Fruit fly (Drosophila melanogaster): ENCODE measurements around the gene CG31142.

Gene CG31142

DNA sequence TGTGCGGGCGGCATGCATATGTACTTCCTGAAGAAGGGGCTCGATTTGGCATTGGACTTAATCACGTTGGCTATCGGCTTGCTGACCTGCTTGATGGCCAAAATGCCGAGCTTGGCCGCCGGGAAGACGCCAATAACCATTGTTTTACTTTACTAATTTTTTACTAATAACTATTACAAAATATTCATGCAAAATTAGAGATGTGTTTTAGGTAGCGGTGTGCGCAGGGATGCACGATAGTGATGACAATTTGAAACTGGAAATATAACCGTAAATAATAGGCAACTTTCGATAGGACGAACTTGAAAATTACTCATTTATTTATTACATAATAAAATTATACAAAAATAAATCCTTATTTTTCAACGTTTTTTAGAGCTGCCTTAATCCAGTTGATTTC, 1.6 kb upstream of the CG31142 start, which contains the start of gene CG13601 (continued):
- TF ChIP-seq gsb-n (tag; optimal IDR thresholded peaks at IDR 0.05) (peak; percentile 10), CG13775 (GFP tag; optimal IDR thresholded peaks at IDR 0.05) (peak; percentile 15), CG17186 (GFP tag; optimal IDR thresholded peaks at IDR 0.05) (peak; percentile 89), mirr (GFP tag; optimal IDR thresholded peaks at IDR 0.05) (no peak), CG8388 (GFP tag; optimal IDR thresholded peaks at IDR 0.05) (no peak), Mes4 (GFP tag; optimal IDR thresholded peaks at IDR 0.05) (no peak), Tbp (GFP tag; optimal IDR thresholded peaks at IDR 0.05) (no peak), jumu (GFP tag; optimal IDR thresholded peaks at IDR 0.05) (no peak), h (optimal IDR thresholded peaks at IDR 0.05) (no peak), CG31224 (GFP tag; IDR thresholded peaks at IDR 0.05) (no peak), CG13894 (tag; optimal IDR thresholded peaks at IDR 0.05) (peak; percentile 45), CG2678 (tag; optimal IDR thresholded peaks at IDR 0.05) (no peak), az2 (GFP tag; optimal IDR thresholded peaks at IDR 0.05) (peak; percentile 34), CG8924 (tag; optimal IDR thresholded peaks at IDR 0.05) (peak; percentile 53), al (GFP tag; IDR thresholded peaks at IDR 0.05) (0 out of 2 replicates have a peak, but pooled peaks have one; percentile 37), CG14965 (GFP tag; optimal IDR thresholded peaks at IDR 0.05; ENCODE audit: borderline replicate concordance) (no peak), lola (GFP tag; optimal IDR thresholded peaks at IDR 0.05) (peak in 1 of 3 experiments; percentile 6), CG34376 (GFP tag; optimal IDR thresholded peaks at IDR 0.05) (peak; percentile 27), CG18599 (GFP tag; optimal IDR thresholded peaks at IDR 0.05) (no peak), fu2 (GFP tag; optimal IDR thresholded peaks at IDR 0.05) (no peak), Mrtf (GFP tag; IDR thresholded peaks at IDR 0.05) (no peak), CG11723 (GFP tag; optimal IDR thresholded peaks at IDR 0.05) (no peak), gem (tag; optimal IDR thresholded peaks at IDR 0.05) (peak; percentile 46), Eip74EF (GFP tag; optimal IDR thresholded peaks at IDR 0.05) (peak in 1 of 2 experiments; percentile 25), trem (tag; optimal IDR thresholded peaks at IDR 0.05) (peak; percentile 25), cato (GFP tag; optimal IDR thresholded peaks at IDR 0.05; ENCODE audit: borderline replicate concordance) (no peak), CG10979 (tag; optimal IDR thresholded peaks at IDR 0.05) (no peak), caup (GFP tag; optimal IDR thresholded peaks at IDR 0.05; ENCODE audit: severe bottlenecking) (no peak), CG8281 (tag; optimal IDR thresholded peaks at IDR 0.05) (no peak), yki (optimal IDR thresholded peaks at IDR 0.05) (no peak), Hr78 (GFP tag; optimal IDR thresholded peaks at IDR 0.05) (no peak), CG12155 (GFP tag; optimal IDR thresholded peaks at IDR 0.05) (peak; percentile 25), grau (tag; optimal IDR thresholded peaks at IDR 0.05) (peak; percentile 71), sqz (GFP tag; optimal IDR thresholded peaks at IDR 0.05) (peak; percentile 43), cad (GFP tag; optimal IDR thresholded peaks at IDR 0.05) (no peak), dmrt11E (tag; optimal IDR thresholded peaks at IDR 0.05) (no peak), CG16863 (GFP tag; optimal IDR thresholded peaks at IDR 0.05) (no peak), ro (GFP tag; IDR thresholded peaks at IDR 0.05) (no peak), Hmr (GFP tag; optimal IDR thresholded peaks at IDR 0.05) (no peak), HLH3B (GFP tag; IDR thresholded peaks at IDR 0.05) (peak; percentile 21; the same call in 1 of the 2 replicates), Bdp1 (GFP tag; optimal IDR thresholded peaks at IDR 0.05) (no peak), CG2202 (tag; optimal IDR thresholded peaks at IDR 0.05) (no peak), CG7745 (tag; optimal IDR thresholded peaks at IDR 0.05) (no peak), pnt (GFP tag; optimal IDR thresholded peaks at IDR 0.05) (no peak), YL-1 (GFP tag; optimal IDR thresholded peaks at IDR 0.05) (no peak), NfI (GFP tag; optimal IDR thresholded peaks at IDR 0.05) (peak; percentile 36), CG3407 (GFP tag; optimal IDR thresholded peaks at IDR 0.05) (no peak), dmrt99B (tag; optimal IDR thresholded peaks at IDR 0.05) (no peak), CG12391 (tag; optimal IDR thresholded peaks at IDR 0.05) (peak; percentile 49), corto (GFP tag; optimal IDR thresholded peaks at IDR 0.05) (no peak)

Data from whole organism, embryonic.